2 worm cellular contexts compared by ENCODE assay signal in the genomic region with DNA sequence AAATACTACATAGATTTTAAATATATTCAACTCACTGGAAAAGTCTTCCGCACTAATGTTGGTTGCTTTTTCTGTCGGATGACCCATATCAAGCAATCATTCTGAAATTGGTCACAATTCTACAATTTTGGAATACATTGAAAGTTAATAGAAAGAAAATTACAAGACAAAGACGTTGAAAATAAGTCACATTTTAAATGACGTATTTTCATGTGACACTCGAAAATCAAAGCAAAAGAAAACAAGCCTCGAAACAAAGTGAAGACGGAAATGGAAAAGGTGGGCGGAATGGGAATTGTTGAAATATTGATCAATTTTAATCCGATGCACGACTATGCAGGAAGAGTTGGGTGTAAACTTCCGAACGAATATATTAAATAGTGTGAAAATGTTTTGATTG.
TF ChIP-seq lines count a peak whose summit lies in the region.

Gene mob-2, minus strand, starts transcription at position 101 of the 400 bp plus-strand sequence.

TF ChIP-seq in whole organism, L1 larva, 84 proteins besides CTCF, POLR2A, EP300 and RAD21:
- peak; percentile 31 for TF ChIP-seq blmp-1 (tag; optimal IDR thresholded peaks at IDR 0.05; lab: Kevin White, UChicago)
- no peak for TF ChIP-seq fkh-10 (GFP tag; optimal IDR thresholded peaks at IDR 0.05; lab: Kevin White, UChicago)
- TF ChIP-seq lin-35 (GFP tag; optimal IDR thresholded peaks at IDR 0.05; lab: Kevin White, UChicago) = peak in 1 of 2 experiments; percentile 19
- no peak for TF ChIP-seq ceh-63 (GFP tag; optimal IDR thresholded peaks at IDR 0.05; lab: Kevin White, UChicago)
- TF ChIP-seq nhr-85 (tag; lab: Kevin White, UChicago) = peak; percentile 26
- TF ChIP-seq snu-23 (GFP tag; optimal IDR thresholded peaks at IDR 0.05; lab: Kevin White, UChicago) = peak; percentile 17
- TF ChIP-seq unc-130 (tag; optimal IDR thresholded peaks at IDR 0.05; lab: Kevin White, UChicago) = no peak
- peak; percentile 18 for TF ChIP-seq lin-14 (GFP tag; optimal IDR thresholded peaks at IDR 0.05; lab: Kevin White, UChicago)
- no peak for TF ChIP-seq mep-1 (tag; optimal IDR thresholded peaks at IDR 0.05; lab: Kevin White, UChicago)
- peak; percentile 26 for TF ChIP-seq nhr-71 (tag; optimal IDR thresholded peaks at IDR 0.05; lab: Kevin White, UChicago)
- TF ChIP-seq dsc-1 (tag; optimal IDR thresholded peaks at IDR 0.05; lab: Kevin White, UChicago) = peak; percentile 27
- no peak for TF ChIP-seq nhr-84 (tag; optimal IDR thresholded peaks at IDR 0.05; lab: Kevin White, UChicago)

TF ChIP-seq in whole organism, L4 larva, 104 proteins besides CTCF, POLR2A, EP300 and RAD21:
- peak; percentile 41 for TF ChIP-seq hlh-30 (tag; optimal IDR thresholded peaks at IDR 0.05; lab: Kevin White, UChicago; ENCODE audit: insufficient read depth)
- TF ChIP-seq T20F7.1 (GFP tag; optimal IDR thresholded peaks at IDR 0.05; lab: Kevin White, UChicago) = no peak
- TF ChIP-seq lim-7 (GFP tag; IDR thresholded peaks at IDR 0.05; lab: Robert Waterston, UW) = no peak
- peak; percentile 86 for TF ChIP-seq aha-1 (tag; lab: Kevin White, UChicago)
- no peak for TF ChIP-seq nhr-28 (tag; optimal IDR thresholded peaks at IDR 0.05; lab: Kevin White, UChicago)

Comparison
In these comparisons a context has a peak if more than half of its experiments do, and no peak if none do; other contexts are left out.
1. Of the 29 proteins assayed by ChIP-seq in both whole organism, L4 larva and whole organism, L1 larva: peak only in whole organism, L4 larva: aha-1; only in whole organism, L1 larva: none; in both: none; in neither: 28.